Worm (Caenorhabditis elegans) whole organism, L2 larva: Measurements from ENCODE around the gene K08E3.2.

Source experiments
- F13H6.1 ChIP-seq: sonication (generic microtip); optimal IDR thresholded peaks from 2 replicates; lab custom pipeline; 2016; ENCODE audit warnings: missing genetic modification characterization, missing compliant biosample characterization
- Y55F3AM.14 ChIP-seq: fragments of 200-800 bp; sonication (Bioruptor generic); optimal IDR thresholded peaks from 2 replicates; lab custom pipeline; 2018; ENCODE audit warnings: mild to moderate bottlenecking, missing genetic modification characterization, missing compliant biosample characterization
- blmp-1 ChIP-seq: sonication (generic microtip); optimal IDR thresholded peaks from 2 replicates; lab custom pipeline; 2017; ENCODE audit warnings: missing genetic modification characterization, mild to moderate bottlenecking, missing compliant biosample characterization, antibody characterized with exemption, moderate library complexity; ENCODE audit not compliant: insufficient read depth
- ceh-16 ChIP-seq: fragments of 150-350 bp; optimal IDR thresholded peaks from 2 replicates; lab custom pipeline; 2014; ENCODE audit warnings: missing biosample characterization, missing genetic modification characterization
- crh-2 ChIP-seq: sonication (generic microtip); optimal IDR thresholded peaks from 2 replicates; lab custom pipeline; 2017; ENCODE audit warnings: missing biosample characterization, missing genetic modification characterization
- egl-27 ChIP-seq: sonication (generic microtip); optimal IDR thresholded peaks from 3 replicates; lab custom pipeline; 2017; ENCODE audit warnings: missing biosample characterization, missing genetic modification reagents, missing genetic modification characterization
- elt-1 ChIP-seq: fragments of 150-350 bp; optimal IDR thresholded peaks from 2 replicates; lab custom pipeline; 2014; ENCODE audit warnings: missing biosample characterization, missing genetic modification characterization
- elt-3 ChIP-seq: sonication (generic microtip); optimal IDR thresholded peaks from 2 replicates; lab custom pipeline; 2017; ENCODE audit warnings: missing biosample characterization, missing genetic modification characterization
- gmeb-1 ChIP-seq: fragments of 150-350 bp; optimal IDR thresholded peaks from 2 replicates; lab custom pipeline; 2014; ENCODE audit warnings: missing biosample characterization, missing genetic modification characterization
- lin-11 ChIP-seq: fragments of 150-350 bp; sonication (generic microtip); optimal IDR thresholded peaks from 2 replicates; lab custom pipeline; 2014; ENCODE audit warnings: missing biosample characterization, missing genetic modification characterization, inconsistent platforms, mixed read lengths
- lin-13 ChIP-seq: fragments of 150-350 bp; optimal IDR thresholded peaks from 2 replicates; lab custom pipeline; 2014; ENCODE audit warnings: missing biosample characterization, missing genetic modification reagents, missing genetic modification characterization
- lin-39 ChIP-seq: fragments of 150-350 bp; optimal IDR thresholded peaks from 2 replicates; lab custom pipeline; 2014; ENCODE audit warnings: missing biosample characterization, missing genetic modification reagents, missing genetic modification characterization
- lsy-2 ChIP-seq, 2 experiments: fragments of 150-350 bp in 1 of 2; sonication (generic microtip) in 1 of 2; optimal IDR thresholded peaks; 2 replicates each; lab custom pipeline; 2014 to 2017; ENCODE audit warnings: missing biosample characterization in 2 of 2, missing genetic modification characterization in 2 of 2
- mbf-1 ChIP-seq: sonication (generic microtip); optimal IDR thresholded peaks from 2 replicates; lab custom pipeline; 2017; ENCODE audit warnings: missing biosample characterization, missing genetic modification characterization
- mdl-1 ChIP-seq, 2 experiments: fragments of 150-350 bp in 1 of 2; sonication (generic microtip) in 1 of 2; optimal IDR thresholded peaks; 2 replicates each; lab custom pipeline; 2017; ENCODE audit warnings: missing biosample characterization in 2 of 2, missing genetic modification characterization in 2 of 2
- nhr-10 ChIP-seq: sonication (generic microtip); optimal IDR thresholded peaks from 2 replicates; lab custom pipeline; 2017; ENCODE audit warnings: missing biosample characterization, missing genetic modification characterization
- nhr-11 ChIP-seq: fragments of 150-350 bp; optimal IDR thresholded peaks from 2 replicates; lab custom pipeline; 2014; ENCODE audit warnings: missing biosample characterization, missing genetic modification characterization
- nhr-12 ChIP-seq: fragments of 150-350 bp; optimal IDR thresholded peaks from 2 replicates; lab custom pipeline; 2014; ENCODE audit warnings: missing biosample characterization, missing genetic modification characterization
- nhr-129 ChIP-seq: fragments of 150-350 bp; optimal IDR thresholded peaks from 2 replicates; lab custom pipeline; 2014; ENCODE audit warnings: missing biosample characterization, missing genetic modification characterization
- nhr-23 ChIP-seq: fragments of 150-350 bp; optimal IDR thresholded peaks from 2 replicates; lab custom pipeline; 2014; ENCODE audit warnings: missing biosample characterization, missing genetic modification reagents, missing genetic modification characterization
- nhr-237 ChIP-seq: fragments of 150-350 bp; optimal IDR thresholded peaks from 2 replicates; lab custom pipeline; 2014; ENCODE audit warnings: missing biosample characterization, missing genetic modification characterization
- nhr-25 ChIP-seq: fragments of 150-350 bp; sonication (generic microtip); optimal IDR thresholded peaks from 3 replicates; lab custom pipeline; 2014; ENCODE audit warnings: missing biosample characterization, missing genetic modification characterization
- nhr-6 ChIP-seq: fragments of 150-350 bp; optimal IDR thresholded peaks from 2 replicates; lab custom pipeline; 2014; ENCODE audit warnings: missing biosample characterization, missing genetic modification characterization
- nhr-77 ChIP-seq: fragments of 150-350 bp; optimal IDR thresholded peaks from 2 replicates; lab custom pipeline; 2014; ENCODE audit warnings: missing biosample characterization, missing genetic modification characterization
- peb-1 ChIP-seq: fragments of 150-350 bp; optimal IDR thresholded peaks from 2 replicates; lab custom pipeline; 2014; ENCODE audit warnings: missing biosample characterization, missing genetic modification characterization
- sem-4 ChIP-seq: fragments of 150-350 bp; optimal IDR thresholded peaks from 2 replicates; lab custom pipeline; 2014; ENCODE audit warnings: missing biosample characterization, missing genetic modification reagents, missing genetic modification characterization
- skn-1 ChIP-seq: sonication (generic microtip); optimal IDR thresholded peaks from 2 replicates; lab custom pipeline; 2017; ENCODE audit warnings: missing biosample characterization, missing genetic modification characterization
- sma-3 ChIP-seq: sonication (generic microtip); optimal IDR thresholded peaks from 2 replicates; lab custom pipeline; 2016; ENCODE audit warnings: missing genetic modification reagents, missing genetic modification characterization, missing compliant biosample characterization
- sma-9 ChIP-seq, 2 experiments: fragments of 150-350 bp in 1 of 2; sonication (generic microtip) in 1 of 2; optimal IDR thresholded peaks; 2 replicates each; lab custom pipeline; 2014 to 2016; ENCODE audit warnings: missing genetic modification characterization in 2 of 2, mild to moderate bottlenecking in 1 of 2, missing biosample characterization in 1 of 2, missing compliant biosample characterization in 1 of 2, missing genetic modification reagents in 1 of 2, moderate library complexity in 1 of 2
- snpc-4 ChIP-seq: fragments of 150-350 bp; optimal IDR thresholded peaks from 2 replicates; lab custom pipeline; 2014; ENCODE audit warnings: missing biosample characterization, missing genetic modification characterization
- unc-55 ChIP-seq: fragments of 150-350 bp; sonication (generic microtip); optimal IDR thresholded peaks from 3 replicates; lab custom pipeline; 2014; ENCODE audit warnings: missing biosample characterization, missing genetic modification reagents, missing genetic modification characterization
- unc-62 ChIP-seq: fragments of 150-350 bp; optimal IDR thresholded peaks from 2 replicates; lab custom pipeline; 2014; ENCODE audit warnings: missing biosample characterization, missing genetic modification reagents, missing genetic modification characterization
- zag-1 ChIP-seq: fragments of 150-350 bp; optimal IDR thresholded peaks from 2 replicates; lab custom pipeline; 2014; ENCODE audit warnings: missing biosample characterization, missing genetic modification characterization
- ztf-11 ChIP-seq: sonication (generic microtip); optimal IDR thresholded peaks from 2 replicates; lab custom pipeline; 2017; ENCODE audit warnings: missing biosample characterization, missing genetic modification characterization
- ztf-4 ChIP-seq: fragments of 150-350 bp; optimal IDR thresholded peaks from 2 replicates; lab custom pipeline; 2014; ENCODE audit warnings: missing biosample characterization, missing genetic modification characterization

The K08E3.2 gene

DNA sequence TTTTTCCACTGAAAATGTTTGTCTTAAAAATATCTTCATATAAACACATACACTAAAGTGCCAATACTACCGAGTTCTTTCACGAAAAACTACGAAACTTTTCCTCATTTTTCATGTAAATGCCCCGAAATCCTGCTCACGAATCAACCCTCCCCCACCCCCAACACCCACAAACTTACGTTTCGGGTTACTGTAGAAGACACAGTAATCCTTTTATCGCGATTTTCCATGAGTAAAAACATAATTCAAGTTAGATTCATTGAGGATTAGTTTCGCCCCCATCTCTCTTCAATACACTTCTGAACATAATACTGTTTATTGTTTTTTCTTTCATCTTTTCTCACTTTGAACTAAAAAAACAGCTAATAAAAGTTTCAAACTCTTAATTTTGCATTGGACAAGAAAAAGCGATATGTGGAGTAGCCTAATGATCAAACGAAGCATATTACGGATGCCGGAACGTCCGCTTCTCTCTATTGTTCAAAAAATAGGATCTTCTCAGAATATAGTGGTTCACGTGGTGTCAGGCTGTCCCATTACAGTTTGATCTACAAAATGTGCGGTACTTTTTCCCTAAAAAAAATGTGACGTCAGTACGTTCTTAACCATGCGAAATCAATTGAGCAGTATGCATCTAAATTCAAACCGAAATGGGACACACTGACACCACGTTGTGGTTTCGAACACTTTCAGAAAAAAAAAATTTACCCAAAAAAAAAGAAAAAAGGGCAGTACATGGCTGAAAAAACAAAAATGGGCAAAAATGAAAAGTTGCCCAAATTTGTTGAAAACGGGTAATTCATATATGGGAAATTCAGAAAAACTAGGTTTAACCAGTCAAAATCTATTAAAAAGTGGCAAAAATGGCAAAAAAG lies 24.2 kb downstream of the K08E3.2 start:
- TF ChIP-seq peb-1 (tag; lab: Kevin White, UChicago) (no peak), unc-55 (no peak), elt-3 (tag; lab: Kevin White, UChicago) (no peak), unc-62 (GFP tag; lab: Kevin White, UChicago) (no peak), Y55F3AM.14 (GFP tag; lab: Kevin White, UChicago) (no peak), skn-1 (tag; lab: Kevin White, UChicago) (no peak), lin-11 (tag; lab: Kevin White, UChicago) (no peak), nhr-10 (tag; lab: Kevin White, UChicago) (no peak), nhr-23 (tag; lab: Kevin White, UChicago) (no peak)

ce11 chrIII:13722387-13723122 lies 25.9 kb downstream of the K08E3.2 start:
- TF ChIP-seq nhr-25 (tag; lab: Kevin White, UChicago), result no peak
- TF ChIP-seq gmeb-1 (tag; lab: Kevin White, UChicago), result no peak
- no peak for TF ChIP-seq ztf-11
- no peak for TF ChIP-seq elt-1 (tag; lab: Kevin White, UChicago)
- no peak for TF ChIP-seq nhr-129
- TF ChIP-seq nhr-10 (tag; lab: Kevin White, UChicago), result no peak
- no peak for TF ChIP-seq ceh-16
- TF ChIP-seq sem-4, result no peak
- no peak for TF ChIP-seq lin-39 (tag; lab: Kevin White, UChicago)
- no peak for TF ChIP-seq nhr-12 (tag; lab: Kevin White, UChicago)
- no peak for TF ChIP-seq sma-9 (GFP tag; optimal IDR thresholded peaks at IDR 0.05; lab: Kevin White, UChicago)
- no peak for TF ChIP-seq sma-9 (tag; optimal IDR thresholded peaks at IDR 0.05; lab: Kevin White, UChicago)
- no peak for TF ChIP-seq zag-1 (tag; lab: Kevin White, UChicago)
- TF ChIP-seq nhr-11 (tag; lab: Kevin White, UChicago), result no peak
- TF ChIP-seq lin-11 (tag; lab: Kevin White, UChicago), result no peak
- no peak for TF ChIP-seq blmp-1 (tag; lab: Kevin White, UChicago)
- TF ChIP-seq lin-13 (GFP tag; lab: Kevin White, UChicago), result no peak

DNA sequence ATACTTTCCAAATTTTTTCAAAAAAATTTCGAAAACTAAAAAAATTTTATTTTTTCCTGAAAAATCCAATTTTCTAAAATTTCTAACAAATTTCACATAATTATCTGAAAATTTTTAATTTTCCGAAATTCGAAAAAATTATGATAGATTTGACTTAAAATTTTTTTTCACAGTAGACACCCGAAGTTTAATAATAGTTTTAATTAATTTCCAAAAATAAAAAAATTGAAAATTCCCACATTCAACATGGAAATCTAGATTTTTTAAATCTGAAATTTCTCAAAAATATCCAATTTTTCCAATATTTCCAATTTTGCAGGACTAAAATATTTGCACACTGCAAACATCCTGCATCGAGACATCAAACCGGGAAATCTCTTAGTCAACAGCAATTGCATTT lies 26.5 kb downstream of the K08E3.2 start:
- TF ChIP-seq nhr-23 (tag; lab: Kevin White, UChicago) (no peak), sma-3 (no peak), mbf-1 (no peak), lsy-2 (tag; optimal IDR thresholded peaks at IDR 0.05; lab: Kevin White, UChicago) (no peak), Y55F3AM.14 (GFP tag; lab: Kevin White, UChicago) (no peak), gmeb-1 (tag; lab: Kevin White, UChicago) (no peak), mdl-1 (tag; optimal IDR thresholded peaks at IDR 0.05; lab: Kevin White, UChicago) (no peak), F13H6.1 (tag; lab: Kevin White, UChicago) (no peak), zag-1 (tag; lab: Kevin White, UChicago) (no peak), egl-27 (tag; lab: Kevin White, UChicago) (no peak), sem-4 (no peak)
- TF ChIP-seq, all 48 proteins: peak for 0

- no peak for TF ChIP-seq ceh-16
- TF ChIP-seq nhr-129, result no peak
- TF ChIP-seq crh-2 (tag; lab: Kevin White, UChicago), result no peak
- TF ChIP-seq nhr-237 (tag; lab: Kevin White, UChicago), result no peak
- TF ChIP-seq nhr-23 (tag; lab: Kevin White, UChicago), result no peak
- no peak for TF ChIP-seq Y55F3AM.14 (GFP tag; lab: Kevin White, UChicago)
- no peak for TF ChIP-seq ztf-4
- TF ChIP-seq nhr-6 (tag; lab: Kevin White, UChicago), result no peak
- TF ChIP-seq ztf-11, result no peak
- no peak for TF ChIP-seq nhr-77 (tag; lab: Kevin White, UChicago)
- no peak for TF ChIP-seq snpc-4
Measured at ce11 chrIII:13721066-13721465, 27.4 kb downstream of the K08E3.2 start.
